Fruit fly (Drosophila melanogaster) whole organism, prepupa: Measurements from ENCODE around the gene CG43084.

ENCODE experiments used
- Blimp-1 ChIP-seq: fragments of 200-800 bp; sonication (Bioruptor generic); optimal IDR thresholded peaks from 3 replicates; lab custom pipeline; 2017; ENCODE audit warnings: missing biosample characterization, missing genetic modification characterization, mild to moderate bottlenecking, moderate library complexity, missing genetic modification reagents
- CG10631 ChIP-seq: fragments of 200-800 bp; sonication (Bioruptor generic); optimal IDR thresholded peaks from 2 replicates; lab custom pipeline; 2016; ENCODE audit warnings: missing biosample characterization, missing genetic modification characterization
- CG10669 ChIP-seq: fragments of 200-800 bp; sonication (Bioruptor generic); optimal IDR thresholded peaks from 3 replicates; lab custom pipeline; 2018; ENCODE audit warnings: missing biosample characterization, mild to moderate bottlenecking, missing genetic modification characterization, moderate library complexity
- CG11294 ChIP-seq: fragments of 200-800 bp; sonication (Bioruptor generic); IDR thresholded peaks from 2 replicates; pipeline ENCODE4 v1.3.6; 2022; ENCODE audit warnings: missing biosample characterization, missing genetic modification characterization
- CG11762 ChIP-seq: fragments of 200-800 bp; sonication (Bioruptor generic); optimal IDR thresholded peaks from 3 replicates; lab custom pipeline; 2016; ENCODE audit warnings: missing biosample characterization, missing genetic modification characterization; ENCODE audit not compliant: insufficient read depth
- CG11902 ChIP-seq: fragments of 200-800 bp; sonication (Bioruptor generic); optimal IDR thresholded peaks from 3 replicates; lab custom pipeline; 2016; ENCODE audit warnings: missing biosample characterization, missing genetic modification characterization
- CG15336 ChIP-seq: fragments of 200-800 bp; sonication (Bioruptor generic); IDR thresholded peaks from 2 replicates; pipeline ENCODE4 v1.3.6; 2022; ENCODE audit warnings: missing biosample characterization, missing genetic modification characterization
- CG1621 ChIP-seq: fragments of 200-800 bp; sonication (Bioruptor generic); optimal IDR thresholded peaks from 3 replicates; lab custom pipeline; 2018; ENCODE audit warnings: missing biosample characterization, mild to moderate bottlenecking, missing genetic modification characterization
- CG16779 ChIP-seq: fragments of 200-800 bp; sonication (Bioruptor generic); optimal IDR thresholded peaks from 3 replicates; lab custom pipeline; 2017; ENCODE audit warnings: missing biosample characterization, mild to moderate bottlenecking, missing genetic modification characterization
- CG3032 ChIP-seq: fragments of 200-800 bp; optimal IDR thresholded peaks from 2 replicates; lab custom pipeline; 2019; ENCODE audit warnings: missing biosample characterization, mild to moderate bottlenecking, missing genetic modification characterization, moderate library complexity
- CG31627 ChIP-seq: fragments of 200-800 bp; sonication (Bioruptor generic); optimal IDR thresholded peaks from 3 replicates; lab custom pipeline; 2016; ENCODE audit warnings: missing biosample characterization, missing genetic modification characterization
- CG34406 ChIP-seq: fragments of 200-800 bp; sonication (Bioruptor generic); optimal IDR thresholded peaks from 3 replicates; lab custom pipeline; 2016; ENCODE audit warnings: missing biosample characterization, missing genetic modification characterization
- CG3919 ChIP-seq: fragments of 200-800 bp; sonication (Bioruptor generic); optimal IDR thresholded peaks from 3 replicates; lab custom pipeline; 2016; ENCODE audit warnings: missing biosample characterization, missing genetic modification characterization
- CG6276 ChIP-seq: fragments of 200-800 bp; sonication (Bioruptor generic); optimal IDR thresholded peaks from 2 replicates; lab custom pipeline; 2017; ENCODE audit warnings: missing biosample characterization, mild to moderate bottlenecking, missing genetic modification characterization
- CG6792 ChIP-seq: fragments of 200-800 bp; sonication (Bioruptor generic); optimal IDR thresholded peaks from 3 replicates; lab custom pipeline; 2016; ENCODE audit warnings: missing biosample characterization, missing genetic modification characterization
- CG6854 ChIP-seq: fragments of 200-800 bp; sonication (Bioruptor generic); optimal IDR thresholded peaks from 2 replicates; lab custom pipeline; 2017; ENCODE audit warnings: missing biosample characterization, mild to moderate bottlenecking, missing genetic modification characterization
- CG7368 ChIP-seq: fragments of 200-800 bp; sonication (Bioruptor generic); optimal IDR thresholded peaks from 3 replicates; lab custom pipeline; 2016; ENCODE audit warnings: missing biosample characterization, missing genetic modification characterization
- CG8319 ChIP-seq: fragments of 200-800 bp; sonication (Bioruptor generic); optimal IDR thresholded peaks from 3 replicates; lab custom pipeline; 2016; ENCODE audit warnings: missing biosample characterization, missing genetic modification characterization
- CG9139 ChIP-seq: fragments of 200-800 bp; sonication (Bioruptor generic); optimal IDR thresholded peaks from 3 replicates; lab custom pipeline; 2017; ENCODE audit warnings: missing biosample characterization, mild to moderate bottlenecking, missing genetic modification characterization
- Eip78C ChIP-seq: fragments of 200-800 bp; sonication (Bioruptor generic); peaks from one replicate; lab custom pipeline; 2016; ENCODE audit warnings: missing biosample characterization, missing genetic modification characterization
- Ets21C ChIP-seq: fragments of 200-800 bp; sonication (Bioruptor generic); optimal IDR thresholded peaks from 3 replicates; lab custom pipeline; 2016; ENCODE audit warnings: missing biosample characterization, missing genetic modification characterization
- Ets96B ChIP-seq: fragments of 200-800 bp; optimal IDR thresholded peaks from 2 replicates; lab custom pipeline; 2019; ENCODE audit warnings: missing biosample characterization, mild to moderate bottlenecking, missing genetic modification characterization, moderate library complexity
- Gug ChIP-seq: fragments of 200-800 bp; sonication (Bioruptor generic); IDR thresholded peaks from 2 replicates; pipeline ENCODE4 v1.3.6; 2022; ENCODE audit warnings: missing biosample characterization, missing genetic modification characterization
- Hr38 ChIP-seq: sonication (Bioruptor generic); optimal IDR thresholded peaks from 2 replicates; lab custom pipeline; 2016; ENCODE audit warnings: missing biosample characterization, missing genetic modification characterization
- Hr39 ChIP-seq: fragments of 200-800 bp; sonication (Bioruptor generic); optimal IDR thresholded peaks from 2 replicates; lab custom pipeline; 2016; ENCODE audit warnings: missing biosample characterization, missing genetic modification characterization
- Hr4 ChIP-seq: fragments of 200-800 bp; sonication (Bioruptor generic); optimal IDR thresholded peaks from 3 replicates; lab custom pipeline; 2016; ENCODE audit warnings: missing biosample characterization, missing genetic modification characterization
- Lpt ChIP-seq: fragments of 200-800 bp; sonication (Bioruptor generic); optimal IDR thresholded peaks from 3 replicates; lab custom pipeline; 2016; ENCODE audit warnings: missing biosample characterization, missing genetic modification characterization
- Met ChIP-seq: fragments of 200-800 bp; sonication (Bioruptor generic); optimal IDR thresholded peaks from 3 replicates; lab custom pipeline; 2016; ENCODE audit warnings: missing biosample characterization, missing genetic modification characterization
- OdsH ChIP-seq: fragments of 200-800 bp; sonication (Bioruptor generic); optimal IDR thresholded peaks from 3 replicates; lab custom pipeline; 2016; ENCODE audit warnings: missing biosample characterization, missing genetic modification characterization
- Smox ChIP-seq: fragments of 200-800 bp; sonication (Bioruptor generic); optimal IDR thresholded peaks from 3 replicates; lab custom pipeline; 2016; ENCODE audit warnings: missing biosample characterization, missing genetic modification characterization
- Sox102F ChIP-seq: fragments of 200-800 bp; sonication (Bioruptor generic); optimal IDR thresholded peaks from 2 replicates; lab custom pipeline; 2016; ENCODE audit warnings: missing biosample characterization, mild to moderate bottlenecking, missing genetic modification characterization
- Sox14 ChIP-seq: fragments of 200-800 bp; sonication (Bioruptor generic); optimal IDR thresholded peaks from 3 replicates; lab custom pipeline; 2016; ENCODE audit warnings: missing biosample characterization, missing genetic modification characterization
- achi ChIP-seq: fragments of 200-800 bp; sonication (Bioruptor generic); optimal IDR thresholded peaks from 3 replicates; lab custom pipeline; 2016; ENCODE audit warnings: missing biosample characterization, missing genetic modification characterization
- acj6 ChIP-seq: fragments of 200-800 bp; sonication (Bioruptor generic); optimal IDR thresholded peaks from 3 replicates; lab custom pipeline; 2016; ENCODE audit warnings: missing biosample characterization, missing genetic modification characterization
- cyc ChIP-seq: fragments of 200-800 bp; sonication (Bioruptor generic); optimal IDR thresholded peaks from 3 replicates; lab custom pipeline; 2016; ENCODE audit warnings: missing biosample characterization, missing genetic modification characterization
- esn ChIP-seq: fragments of 200-800 bp; sonication (Bioruptor generic); optimal IDR thresholded peaks from 2 replicates; lab custom pipeline; 2016; ENCODE audit warnings: missing biosample characterization, mild to moderate bottlenecking, missing genetic modification characterization, moderate library complexity
- fd59A ChIP-seq: fragments of 200-800 bp; sonication (Bioruptor generic); optimal IDR thresholded peaks from 2 replicates; lab custom pipeline; 2017; ENCODE audit warnings: missing biosample characterization, mild to moderate bottlenecking, missing genetic modification characterization, missing genetic modification reagents
- fd85E ChIP-seq: fragments of 200-800 bp; sonication (Bioruptor generic); optimal IDR thresholded peaks from 3 replicates; lab custom pipeline; 2016; ENCODE audit warnings: missing biosample characterization, missing genetic modification characterization
- pdm3 ChIP-seq: fragments of 200-800 bp; sonication (Bioruptor generic); optimal IDR thresholded peaks from 3 replicates; lab custom pipeline; 2016; ENCODE audit warnings: missing biosample characterization, missing genetic modification characterization
- salr ChIP-seq, 2 experiments: fragments of 200-800 bp; sonication (Bioruptor generic); optimal IDR thresholded peaks; 3 replicates each; lab custom pipeline; 2016 to 2018; ENCODE audit warnings: missing biosample characterization in 2 of 2, missing genetic modification characterization in 2 of 2, mild to moderate bottlenecking in 1 of 2
- spab ChIP-seq: fragments of 200-800 bp; sonication (Bioruptor generic); optimal IDR thresholded peaks from 2 replicates; lab custom pipeline; 2017; ENCODE audit warnings: missing biosample characterization, mild to moderate bottlenecking, missing genetic modification characterization, missing genetic modification reagents
- svp ChIP-seq: fragments of 200-800 bp; sonication (Bioruptor generic); peaks from one replicate; lab custom pipeline; 2016; ENCODE audit warnings: missing biosample characterization, missing genetic modification characterization
- topi ChIP-seq: fragments of 200-800 bp; sonication (Bioruptor generic); optimal IDR thresholded peaks from 3 replicates; lab custom pipeline; 2016; ENCODE audit warnings: missing biosample characterization, missing genetic modification characterization
- vri ChIP-seq: fragments of 200-800 bp; sonication (Bioruptor generic); optimal IDR thresholded peaks from 3 replicates; lab custom pipeline; 2016; ENCODE audit warnings: missing biosample characterization, mild to moderate bottlenecking, missing genetic modification characterization

CG43084 gene

dm6 chr3L:15665741-15666140 lies 15.1 kb downstream of the CG43084 start:
- TF ChIP-seq Hr4 (no peak), Ets21C (GFP tag; lab: Kevin White, UChicago) (no peak), CG16779 (tag; lab: Kevin White, UChicago) (no peak), Gug (GFP tag; lab: Robert Waterston, UW) (no peak), CG7368 (GFP tag; lab: Kevin White, UChicago) (no peak), Sox102F (GFP tag; lab: Kevin White, UChicago) (no peak), salr (GFP tag; optimal IDR thresholded peaks at IDR 0.05; lab: Kevin White, UChicago) (no peak), Ets96B (tag; lab: Kevin White, UChicago) (no peak), achi (no peak), CG8319 (GFP tag; lab: Kevin White, UChicago) (no peak), svp (GFP tag; lab: Kevin White, UChicago) (no peak), CG3032 (no peak), CG11294 (GFP tag; lab: Robert Waterston, UW) (no peak), cyc (GFP tag; lab: Kevin White, UChicago) (no peak), CG6276 (GFP tag; lab: Kevin White, UChicago) (no peak), Hr39 (no peak), CG3919 (GFP tag; lab: Kevin White, UChicago) (no peak), Eip78C (GFP tag; lab: Kevin White, UChicago) (no peak), CG11762 (GFP tag; lab: Kevin White, UChicago) (no peak)

- TF ChIP-seq Ets21C (GFP tag; lab: Kevin White, UChicago), result no peak
- TF ChIP-seq CG31627 (GFP tag; lab: Kevin White, UChicago), result no peak
- no peak for TF ChIP-seq pdm3 (GFP tag; lab: Kevin White, UChicago)
- TF ChIP-seq fd85E (GFP tag; lab: Kevin White, UChicago), result no peak
- no peak for TF ChIP-seq Eip78C (GFP tag; lab: Kevin White, UChicago)
- no peak for TF ChIP-seq spab (GFP tag; lab: Kevin White, UChicago)
- no peak for TF ChIP-seq CG7368 (GFP tag; lab: Kevin White, UChicago)
- TF ChIP-seq CG10669 (GFP tag; lab: Kevin White, UChicago), result no peak
- no peak for TF ChIP-seq topi (GFP tag; lab: Kevin White, UChicago)
- TF ChIP-seq Hr38 (GFP tag; lab: Kevin White, UChicago), result no peak
- no peak for TF ChIP-seq svp (GFP tag; lab: Kevin White, UChicago)
- no peak for TF ChIP-seq fd59A (GFP tag; lab: Kevin White, UChicago)
- no peak for TF ChIP-seq CG1621 (tag; lab: Kevin White, UChicago)
- TF ChIP-seq Sox14 (GFP tag; lab: Kevin White, UChicago), result no peak
- TF ChIP-seq CG11902, result no peak
- TF ChIP-seq CG9139, result no peak
- TF ChIP-seq OdsH, result no peak
- no peak for TF ChIP-seq achi
Measured at dm6 chr3L:15669939-15670338, 19.3 kb downstream of the CG43084 start.

dm6 chr3L:15670455-15670854 lies 19.8 kb downstream of the CG43084 start:
- TF ChIP-seq CG6854 (GFP tag; lab: Kevin White, UChicago) (no peak), svp (GFP tag; lab: Kevin White, UChicago) (peak; percentile 78), topi (GFP tag; lab: Kevin White, UChicago) (peak; percentile 17), Eip78C (GFP tag; lab: Kevin White, UChicago) (peak; percentile 48), CG31627 (GFP tag; lab: Kevin White, UChicago) (no peak), Hr39 (no peak), Smox (GFP tag; lab: Kevin White, UChicago) (peak; percentile 24), CG34406 (peak; percentile 47), achi (peak; percentile 12), cyc (GFP tag; lab: Kevin White, UChicago) (peak; percentile 9), Lpt (GFP tag; lab: Kevin White, UChicago) (no peak), Sox14 (GFP tag; lab: Kevin White, UChicago) (no peak), Met (GFP tag; lab: Kevin White, UChicago) (peak; percentile 21), acj6 (GFP tag; lab: Kevin White, UChicago) (peak; percentile 2), Ets96B (tag; lab: Kevin White, UChicago) (no peak), vri (peak; percentile 3), CG6792 (peak; percentile 26), OdsH (no peak), Blimp-1 (GFP tag; lab: Kevin White, UChicago) (peak; percentile 9), CG10631 (GFP tag; lab: Kevin White, UChicago) (peak; percentile 21), CG15336 (GFP tag; lab: Robert Waterston, UW) (no peak), CG3919 (GFP tag; lab: Kevin White, UChicago) (peak; percentile 21), esn (GFP tag; lab: Kevin White, UChicago) (peak; percentile 38)
